Worm (Caenorhabditis elegans) whole organism, L2 larva: ENCODE measurements around the gene ccep-135.

Experiments
- F13H6.1 ChIP-seq: sonication (generic microtip); optimal IDR thresholded peaks from 2 replicates; lab custom pipeline; 2016; ENCODE audit warnings: missing genetic modification characterization, missing compliant biosample characterization
- egl-27 ChIP-seq: sonication (generic microtip); optimal IDR thresholded peaks from 3 replicates; lab custom pipeline; 2017; ENCODE audit warnings: missing biosample characterization, missing genetic modification reagents, missing genetic modification characterization
- lin-39 ChIP-seq: fragments of 150-350 bp; optimal IDR thresholded peaks from 2 replicates; lab custom pipeline; 2014; ENCODE audit warnings: missing biosample characterization, missing genetic modification reagents, missing genetic modification characterization
- lsy-2 ChIP-seq, 2 experiments: fragments of 150-350 bp in 1 of 2; sonication (generic microtip) in 1 of 2; optimal IDR thresholded peaks; 2 replicates each; lab custom pipeline; 2014 to 2017; ENCODE audit warnings: missing biosample characterization in 2 of 2, missing genetic modification characterization in 2 of 2
- nhr-12 ChIP-seq: fragments of 150-350 bp; optimal IDR thresholded peaks from 2 replicates; lab custom pipeline; 2014; ENCODE audit warnings: missing biosample characterization, missing genetic modification characterization
- sem-4 ChIP-seq: fragments of 150-350 bp; optimal IDR thresholded peaks from 2 replicates; lab custom pipeline; 2014; ENCODE audit warnings: missing biosample characterization, missing genetic modification reagents, missing genetic modification characterization
- sma-9 ChIP-seq, 2 experiments: fragments of 150-350 bp in 1 of 2; sonication (generic microtip) in 1 of 2; optimal IDR thresholded peaks; 2 replicates each; lab custom pipeline; 2014 to 2016; ENCODE audit warnings: missing genetic modification characterization in 2 of 2, mild to moderate bottlenecking in 1 of 2, missing biosample characterization in 1 of 2, missing compliant biosample characterization in 1 of 2, missing genetic modification reagents in 1 of 2, moderate library complexity in 1 of 2
- unc-62 ChIP-seq: fragments of 150-350 bp; optimal IDR thresholded peaks from 2 replicates; lab custom pipeline; 2014; ENCODE audit warnings: missing biosample characterization, missing genetic modification reagents, missing genetic modification characterization
- zag-1 ChIP-seq: fragments of 150-350 bp; optimal IDR thresholded peaks from 2 replicates; lab custom pipeline; 2014; ENCODE audit warnings: missing biosample characterization, missing genetic modification characterization
- ztf-1 ChIP-seq: fragments of 200-800 bp; sonication (Bioruptor generic); conservative IDR thresholded peaks from 2 replicates; pipeline ENCODE4 v1.3.6; 2022; ENCODE audit warnings: missing genetic modification characterization, missing compliant biosample characterization
- ztf-4 ChIP-seq: fragments of 150-350 bp; optimal IDR thresholded peaks from 2 replicates; lab custom pipeline; 2014; ENCODE audit warnings: missing biosample characterization, missing genetic modification characterization

DNA sequence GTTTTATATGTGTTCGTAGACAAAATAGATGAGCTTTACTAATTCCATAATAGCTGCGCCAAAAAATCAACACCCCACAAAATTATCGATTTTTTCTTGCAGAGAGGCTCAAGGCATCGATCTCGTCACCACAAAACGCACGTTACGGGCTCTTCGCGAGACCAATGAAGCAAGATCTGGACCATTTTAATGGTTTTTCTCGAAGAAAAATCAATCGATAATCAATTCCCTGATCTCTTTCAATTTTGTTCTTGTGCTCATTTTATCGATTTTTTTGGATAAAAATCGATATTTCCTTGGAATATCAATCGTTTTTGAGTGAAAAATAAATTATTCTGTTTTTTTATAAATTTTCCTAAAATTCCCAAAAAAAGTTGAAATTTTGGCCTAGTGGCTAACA lies 8.5 kb downstream of the ccep-135 start:
- TF ChIP-seq sma-9 (GFP tag; optimal IDR thresholded peaks at IDR 0.05; lab: Kevin White, UChicago) = no peak
- TF ChIP-seq sma-9 (tag; optimal IDR thresholded peaks at IDR 0.05; lab: Kevin White, UChicago) = no peak
- no peak for TF ChIP-seq egl-27 (tag; lab: Kevin White, UChicago)
- TF ChIP-seq sem-4 (tag; lab: Kevin White, UChicago) = no peak
- TF ChIP-seq ztf-1 (GFP tag; lab: Robert Waterston, UW) = no peak
- TF ChIP-seq F13H6.1 = no peak
- no peak for TF ChIP-seq zag-1 (tag; lab: Kevin White, UChicago)
- TF ChIP-seq nhr-12 (tag; lab: Kevin White, UChicago) = no peak
- TF ChIP-seq ztf-4 (tag; lab: Kevin White, UChicago) = no peak
- TF ChIP-seq lin-39 (tag; lab: Kevin White, UChicago) = no peak
- no peak for TF ChIP-seq lsy-2 (tag; optimal IDR thresholded peaks at IDR 0.05; lab: Kevin White, UChicago)
- no peak for TF ChIP-seq unc-62 (GFP tag; lab: Kevin White, UChicago)
